Worm (Caenorhabditis elegans) whole organism, L4 larva: Measurements from ENCODE around the gene lit-1.

ENCODE experiments used
- R02D3.7 ChIP-seq: fragments of 150-350 bp; sonication (generic microtip); optimal IDR thresholded peaks from 3 replicates; lab custom pipeline; 2014; ENCODE audit warnings: missing biosample characterization, missing genetic modification characterization
- T26A8.4 ChIP-seq: fragments of 200-800 bp; sonication (Bioruptor generic); IDR thresholded peaks from 2 replicates; pipeline ENCODE4 v1.3.6; 2022; ENCODE audit warnings: missing genetic modification characterization, missing compliant biosample characterization
- Y105C5A.15 ChIP-seq: fragments of 200-800 bp; sonication (Bioruptor generic); IDR thresholded peaks from 2 replicates; pipeline ENCODE4 v1.3.6; 2022; ENCODE audit warnings: missing genetic modification characterization, missing compliant biosample characterization
- Y75B8A.6 ChIP-seq: fragments of 200-800 bp; sonication (Bioruptor generic); IDR thresholded peaks from 2 replicates; pipeline ENCODE4 v1.3.6; 2022; ENCODE audit warnings: missing genetic modification reagents, missing genetic modification characterization, missing compliant biosample characterization
- aha-1 ChIP-seq: fragments of 150-350 bp; peaks from one replicate; lab custom pipeline; 2014; ENCODE audit warnings: missing biosample characterization, missing genetic modification characterization
- ceh-28 ChIP-seq: fragments of 150-350 bp; optimal IDR thresholded peaks from 2 replicates; lab custom pipeline; 2014; ENCODE audit warnings: missing biosample characterization, missing genetic modification reagents, missing genetic modification characterization
- ceh-62 ChIP-seq: sonication (generic microtip); optimal IDR thresholded peaks from 2 replicates; lab custom pipeline; 2017; ENCODE audit warnings: missing biosample characterization, missing genetic modification characterization
- ces-1 ChIP-seq: fragments of 150-350 bp; sonication (generic microtip); optimal IDR thresholded peaks from 4 replicates; lab custom pipeline; 2014; ENCODE audit warnings: missing biosample characterization, missing genetic modification reagents, missing genetic modification characterization
- ctbp-1 ChIP-seq: fragments of 200-800 bp; sonication (Bioruptor generic); IDR thresholded peaks from 2 replicates; pipeline ENCODE4 v1.3.6; 2022; ENCODE audit warnings: missing genetic modification reagents, missing genetic modification characterization, missing compliant biosample characterization
- daf-12 ChIP-seq: fragments of 150-350 bp; optimal IDR thresholded peaks from 2 replicates; lab custom pipeline; 2014; ENCODE audit warnings: missing biosample characterization, missing genetic modification reagents, missing genetic modification characterization
- daf-16 ChIP-seq, 3 experiments: sonication (generic microtip); optimal IDR thresholded peaks; 2 replicates each; lab custom pipeline; 2016 to 2017; ENCODE audit warnings: missing genetic modification characterization in 3 of 3, missing genetic modification reagents in 3 of 3, mild to moderate bottlenecking in 2 of 3, missing compliant biosample characterization in 2 of 3, missing biosample characterization in 1 of 3, moderate library complexity in 1 of 3
- daf-8 ChIP-seq: fragments of 200-800 bp; sonication (Bioruptor generic); IDR thresholded peaks from 2 replicates; pipeline ENCODE4 v1.3.6; 2022; ENCODE audit warnings: missing genetic modification characterization, missing compliant biosample characterization
- dmd-6 ChIP-seq: fragments of 200-800 bp; sonication (Bioruptor generic); IDR thresholded peaks from 2 replicates; pipeline ENCODE4 v1.3.6; 2022; ENCODE audit warnings: missing genetic modification reagents, missing genetic modification characterization, missing compliant biosample characterization
- dmd-8 ChIP-seq: fragments of 200-800 bp; sonication (Bioruptor generic); IDR thresholded peaks from 2 replicates; pipeline ENCODE4 v1.3.6; 2022; ENCODE audit warnings: missing genetic modification characterization, missing compliant biosample characterization
- dpl-1 ChIP-seq: fragments of 150-350 bp; optimal IDR thresholded peaks from 2 replicates; lab custom pipeline; 2014; ENCODE audit warnings: missing biosample characterization, missing genetic modification reagents, missing genetic modification characterization
- duxl-1 ChIP-seq: sonication (generic microtip); optimal IDR thresholded peaks from 2 replicates; lab custom pipeline; 2016; ENCODE audit warnings: mild to moderate bottlenecking, missing genetic modification characterization, moderate library complexity, missing compliant biosample characterization; ENCODE audit not compliant: poor library complexity
- dve-1 ChIP-seq: sonication (generic microtip); optimal IDR thresholded peaks from 2 replicates; lab custom pipeline; 2017; ENCODE audit warnings: antibody characterized with exemption, mild to moderate bottlenecking, missing genetic modification characterization, missing compliant biosample characterization; ENCODE audit not compliant: insufficient read depth
- hif-1 ChIP-seq, 2 experiments: sonication (generic microtip); optimal IDR thresholded peaks; 2 replicates each; lab custom pipeline; 2016 to 2017; ENCODE audit warnings: missing compliant biosample characterization in 2 of 2, missing genetic modification characterization in 2 of 2, missing genetic modification reagents in 2 of 2, missing genotype in 2 of 2, mild to moderate bottlenecking in 1 of 2
- hlh-11 ChIP-seq: fragments of 200-800 bp; sonication (Bioruptor generic); optimal IDR thresholded peaks from 2 replicates; lab custom pipeline; 2018; ENCODE audit warnings: mild to moderate bottlenecking, missing genetic modification characterization, missing compliant biosample characterization
- hlh-30 ChIP-seq: sonication (generic microtip); optimal IDR thresholded peaks from 2 replicates; lab custom pipeline; 2017; ENCODE audit warnings: antibody characterized with exemption, mild to moderate bottlenecking, missing genetic modification characterization, missing compliant biosample characterization; ENCODE audit not compliant: insufficient read depth
- lin-39 ChIP-seq: fragments of 150-350 bp; optimal IDR thresholded peaks from 2 replicates; lab custom pipeline; 2014; ENCODE audit warnings: missing biosample characterization, missing genetic modification reagents, missing genetic modification characterization
- lsy-2 ChIP-seq, 2 experiments: fragments of 150-350 bp in 1 of 2; sonication (generic microtip) in 1 of 2; optimal IDR thresholded peaks; 2 replicates each; lab custom pipeline; 2014 to 2017; ENCODE audit warnings: missing biosample characterization in 2 of 2, missing genetic modification characterization in 2 of 2
- mdl-1 ChIP-seq, 2 experiments: fragments of 150-350 bp in 1 of 2; sonication (generic microtip) in 1 of 2; optimal IDR thresholded peaks; 2 replicates each; lab custom pipeline; 2014 to 2017; ENCODE audit warnings: missing biosample characterization in 2 of 2, missing genetic modification characterization in 2 of 2
- mep-1 ChIP-seq: fragments of 150-350 bp; sonication (generic microtip); optimal IDR thresholded peaks from 3 replicates; lab custom pipeline; 2014; ENCODE audit warnings: missing biosample characterization, missing genetic modification characterization
- mes-2 ChIP-seq: sonication (generic microtip); optimal IDR thresholded peaks from 2 replicates; lab custom pipeline; 2016; ENCODE audit warnings: missing genotype, mild to moderate bottlenecking, missing genetic modification characterization, missing compliant biosample characterization; ENCODE audit not compliant: poor library complexity, severe bottlenecking
- mxl-3 ChIP-seq: fragments of 200-800 bp; sonication (Bioruptor generic); optimal IDR thresholded peaks from 2 replicates; lab custom pipeline; 2018; ENCODE audit warnings: mild to moderate bottlenecking, missing genetic modification characterization, missing compliant biosample characterization
- nhr-102 ChIP-seq: sonication (generic microtip); optimal IDR thresholded peaks from 2 replicates; lab custom pipeline; 2016; ENCODE audit warnings: mild to moderate bottlenecking, missing genetic modification characterization, moderate library complexity, missing compliant biosample characterization
- nhr-111 ChIP-seq: fragments of 200-800 bp; sonication (Bioruptor generic); optimal IDR thresholded peaks from 2 replicates; lab custom pipeline; 2018; ENCODE audit warnings: mild to moderate bottlenecking, missing genetic modification characterization, missing compliant biosample characterization
- nhr-237 ChIP-seq: sonication (generic microtip); optimal IDR thresholded peaks from 2 replicates; lab custom pipeline; 2017; ENCODE audit warnings: missing biosample characterization, missing genetic modification characterization
- nhr-25 ChIP-seq: sonication (generic microtip); optimal IDR thresholded peaks from 2 replicates; lab custom pipeline; 2017; ENCODE audit warnings: missing genetic modification characterization, mild to moderate bottlenecking, missing compliant biosample characterization, antibody characterized with exemption, moderate library complexity, borderline replicate concordance; ENCODE audit not compliant: insufficient read depth
- nhr-28 ChIP-seq: fragments of 150-350 bp; optimal IDR thresholded peaks from 2 replicates; lab custom pipeline; 2014; ENCODE audit warnings: missing biosample characterization, missing genetic modification characterization
- nhr-41 ChIP-seq: fragments of 200-800 bp; sonication (Bioruptor generic); IDR thresholded peaks from 2 replicates; pipeline ENCODE4 v1.3.6; 2022; ENCODE audit warnings: missing genetic modification reagents, missing genetic modification characterization, missing compliant biosample characterization
- nhr-42 ChIP-seq: fragments of 200-800 bp; sonication (Bioruptor generic); IDR thresholded peaks from 2 replicates; pipeline ENCODE4 v1.3.6; 2022; ENCODE audit warnings: missing genetic modification characterization, missing compliant biosample characterization
- nhr-48 ChIP-seq: sonication (generic microtip); optimal IDR thresholded peaks from 2 replicates; lab custom pipeline; 2016; ENCODE audit warnings: mild to moderate bottlenecking, missing genetic modification characterization, missing compliant biosample characterization
- nhr-6 ChIP-seq: fragments of 150-350 bp; optimal IDR thresholded peaks from 2 replicates; lab custom pipeline; 2014; ENCODE audit warnings: missing biosample characterization, missing genetic modification characterization
- pqm-1 ChIP-seq: sonication (generic microtip); optimal IDR thresholded peaks from 2 replicates; lab custom pipeline; 2017; ENCODE audit warnings: missing biosample characterization, missing genetic modification characterization
- rbr-2 ChIP-seq: sonication (generic microtip); optimal IDR thresholded peaks from 2 replicates; lab custom pipeline; 2016; ENCODE audit warnings: missing genotype, missing genetic modification characterization, missing compliant biosample characterization
- sdz-12 ChIP-seq: fragments of 200-800 bp; sonication (Bioruptor generic); optimal IDR thresholded peaks from 2 replicates; lab custom pipeline; 2018; ENCODE audit warnings: mild to moderate bottlenecking, missing genetic modification characterization, missing compliant biosample characterization
- set-16 ChIP-seq: fragments of 200-800 bp; sonication (Bioruptor generic); IDR thresholded peaks from 2 replicates; pipeline ENCODE4 v1.3.6; 2022; ENCODE audit warnings: missing genetic modification reagents, missing genetic modification characterization, missing compliant biosample characterization
- snpc-1.2 ChIP-seq: fragments of 200-800 bp; sonication (Bioruptor generic); IDR thresholded peaks from 2 replicates; pipeline ENCODE4 v1.3.6; 2022; ENCODE audit warnings: missing genetic modification reagents, missing genetic modification characterization, missing compliant biosample characterization
- snpc-4 ChIP-seq: fragments of 150-350 bp; optimal IDR thresholded peaks from 2 replicates; lab custom pipeline; 2014; ENCODE audit warnings: missing biosample characterization, missing genetic modification characterization
- unc-130 ChIP-seq: sonication (generic microtip); optimal IDR thresholded peaks from 2 replicates; lab custom pipeline; 2016; ENCODE audit warnings: missing genetic modification reagents, missing genetic modification characterization, missing compliant biosample characterization
- unc-62 ChIP-seq, 3 experiments: fragments of 150-350 bp in 1 of 3; sonication (generic microtip); optimal IDR thresholded peaks in 2 of 3; peaks in 1 of 3; 1 replicate in 1 of 3; 2 replicates in 2 of 3; lab custom pipeline; 2014 to 2017; ENCODE audit warnings: missing biosample characterization in 3 of 3, missing genetic modification characterization in 3 of 3, missing genetic modification reagents in 3 of 3, missing genotype in 1 of 3
- zfp-3 ChIP-seq: fragments of 200-800 bp; sonication (Bioruptor generic); conservative IDR thresholded peaks from 2 replicates; pipeline ENCODE4 v1.3.6; 2022; ENCODE audit warnings: missing genetic modification reagents, missing genetic modification characterization, missing compliant biosample characterization
- zip-2 ChIP-seq: fragments of 150-350 bp; optimal IDR thresholded peaks from 2 replicates; lab custom pipeline; 2014; ENCODE audit warnings: missing biosample characterization, missing genetic modification characterization
- ztf-11 ChIP-seq: fragments of 150-350 bp; optimal IDR thresholded peaks from 2 replicates; lab custom pipeline; 2014; ENCODE audit warnings: missing biosample characterization, missing genetic modification characterization

Gene lit-1

DNA sequence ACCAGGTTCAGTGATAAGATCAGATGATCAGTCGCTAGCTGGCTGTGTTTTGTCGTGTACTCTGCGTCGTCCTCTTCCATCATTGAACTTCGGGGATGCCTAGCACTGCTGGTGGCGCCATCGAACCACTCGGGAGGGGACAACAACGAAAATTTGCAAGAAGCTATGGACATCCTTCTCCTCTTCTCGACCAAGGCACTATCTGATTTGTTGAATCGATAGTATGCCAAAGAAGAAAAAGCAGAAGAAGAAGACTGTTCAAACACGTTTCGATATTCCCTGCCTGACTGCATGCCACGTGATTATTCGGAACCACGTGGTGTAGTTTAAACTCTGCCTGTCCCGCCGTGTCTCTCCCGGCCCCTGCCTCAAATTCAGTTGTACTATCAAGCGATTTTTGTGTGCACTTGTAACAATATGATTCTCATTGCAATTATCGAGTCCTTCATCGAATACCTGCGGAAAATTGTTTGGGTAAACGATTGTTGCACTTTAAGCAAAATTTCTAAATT lies 17.5 kb downstream of the lit-1 start:
- TF ChIP-seq nhr-48 (tag; lab: Kevin White, UChicago): peak; percentile 44
- TF ChIP-seq pqm-1 (tag; lab: Kevin White, UChicago): no peak
- TF ChIP-seq hif-1 (tag; optimal IDR thresholded peaks at IDR 0.05; lab: Kevin White, UChicago): peak in 1 of 2 experiments; percentile 12
- TF ChIP-seq nhr-111: no peak
- TF ChIP-seq nhr-28 (tag; lab: Kevin White, UChicago): peak; percentile 56
- TF ChIP-seq mxl-3 (GFP tag; lab: Kevin White, UChicago): peak; percentile 87
- TF ChIP-seq ztf-11: no peak
- TF ChIP-seq aha-1 (tag; lab: Kevin White, UChicago): peak; percentile 97
- no peak for TF ChIP-seq nhr-41 (GFP tag; lab: Robert Waterston, UW)
- TF ChIP-seq mep-1 (tag; lab: Kevin White, UChicago): peak; percentile 11
- TF ChIP-seq T26A8.4 (GFP tag; lab: Robert Waterston, UW): peak; percentile 38; the same call in 1 of the 2 replicates
- TF ChIP-seq set-16 (GFP tag; lab: Robert Waterston, UW): peak; percentile 17; the same call in 1 of the 2 replicates
- peak; percentile 0 for TF ChIP-seq nhr-102
- TF ChIP-seq ceh-28 (tag; lab: Kevin White, UChicago): no peak
- TF ChIP-seq mes-2: peak; percentile 16
- no peak for TF ChIP-seq lin-39 (tag; lab: Kevin White, UChicago)
- no peak for TF ChIP-seq Y105C5A.15 (GFP tag; lab: Robert Waterston, UW)
- TF ChIP-seq mdl-1 (tag; optimal IDR thresholded peaks at IDR 0.05; lab: Kevin White, UChicago): peak; percentile 68 to 82
- TF ChIP-seq snpc-1.2: no peak
- TF ChIP-seq nhr-25: peak; percentile 17
- TF ChIP-seq hlh-11 (tag; lab: Kevin White, UChicago): peak; percentile 73
- peak; percentile 9 for TF ChIP-seq dve-1 (tag; lab: Kevin White, UChicago)
- TF ChIP-seq duxl-1 (tag; lab: Kevin White, UChicago): peak; percentile 47
- no peak for TF ChIP-seq ceh-62 (tag; lab: Kevin White, UChicago)
- no peak for TF ChIP-seq daf-8
- peak; percentile 86 for TF ChIP-seq hlh-30 (tag; lab: Kevin White, UChicago)

DNA sequence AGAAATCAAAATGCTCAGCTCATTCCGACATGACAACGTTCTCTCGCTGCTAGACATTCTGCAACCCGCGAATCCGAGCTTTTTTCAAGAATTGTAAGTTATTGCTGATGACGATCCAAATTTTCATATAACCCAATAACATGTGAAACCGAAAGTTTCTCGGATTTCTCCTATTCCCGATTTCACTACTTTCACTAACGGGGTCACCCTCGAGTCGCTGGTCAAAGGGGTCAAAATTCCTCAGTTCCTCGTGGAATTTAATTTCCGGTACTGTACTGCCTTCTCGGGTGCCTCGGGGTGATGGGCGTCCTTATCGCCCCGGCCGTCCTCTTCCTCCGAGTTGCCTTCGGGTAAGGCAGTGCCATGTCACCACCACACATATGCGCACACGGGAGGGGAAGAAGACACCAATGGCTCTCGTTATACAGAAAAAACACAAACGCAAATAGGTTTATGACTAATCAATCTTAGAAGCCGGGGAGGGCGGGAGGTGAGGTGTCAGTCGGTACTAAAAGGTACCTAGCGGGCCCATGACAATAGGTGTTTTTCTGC lies 18.5 kb downstream of the lit-1 start:
- TF ChIP-seq ces-1 (GFP tag; lab: Kevin White, UChicago) (no peak), zip-2 (tag; lab: Kevin White, UChicago) (no peak), unc-130 (GFP tag; lab: Kevin White, UChicago) (no peak), set-16 (GFP tag; lab: Robert Waterston, UW) (peak; percentile 61), nhr-6 (tag; lab: Kevin White, UChicago) (peak; percentile 39), dpl-1 (no peak), dmd-6 (GFP tag; lab: Robert Waterston, UW) (no peak), unc-62 (GFP tag; optimal IDR thresholded peaks at IDR 0.05 in 1 of 2; lab: Kevin White, UChicago) (peak in 1 of 2 experiments; percentile 27), unc-62 (tag; optimal IDR thresholded peaks at IDR 0.05; lab: Kevin White, UChicago) (no peak), Y75B8A.6 (GFP tag; lab: Robert Waterston, UW) (no peak), hlh-11 (tag; lab: Kevin White, UChicago) (peak; percentile 27), mes-2 (peak; percentile 47), lin-39 (tag; lab: Kevin White, UChicago) (no peak), nhr-41 (GFP tag; lab: Robert Waterston, UW) (no peak), lsy-2 (tag; optimal IDR thresholded peaks at IDR 0.05; lab: Kevin White, UChicago) (peak in 1 of 2 experiments; percentile 11), nhr-111 (peak; percentile 32), hlh-30 (tag; lab: Kevin White, UChicago) (peak; percentile 6), rbr-2 (peak; percentile 4), sdz-12 (GFP tag; lab: Kevin White, UChicago) (peak; percentile 34), daf-16 (GFP tag; optimal IDR thresholded peaks at IDR 0.05; lab: Kevin White, UChicago) (no peak), daf-16 (tag; optimal IDR thresholded peaks at IDR 0.05; lab: Kevin White, UChicago) (no peak), nhr-25 (peak; percentile 39), ctbp-1 (no peak), nhr-42 (no peak), daf-12 (no peak), dmd-8 (GFP tag; lab: Robert Waterston, UW) (no peak), snpc-4 (tag; lab: Kevin White, UChicago) (no peak), R02D3.7 (tag; lab: Kevin White, UChicago) (no peak), nhr-237 (tag; lab: Kevin White, UChicago) (no peak), zfp-3 (GFP tag; lab: Robert Waterston, UW) (no peak)
